Fruit fly (Drosophila melanogaster): ENCODE results near the gene CG17996.

- TF ChIP-seq CG32121 (GFP tag; IDR thresholded peaks at IDR 0.05) (no peak), Pif1B (GFP tag; optimal IDR thresholded peaks at IDR 0.05) (no peak), CG10348 (GFP tag; IDR thresholded peaks at IDR 0.05) (no peak), CG13204 (GFP tag; optimal IDR thresholded peaks at IDR 0.05) (no peak), Pif1A (GFP tag; optimal IDR thresholded peaks at IDR 0.05) (no peak), EcR (GFP tag; optimal IDR thresholded peaks at IDR 0.05) (no peak), CG14655 (GFP tag; optimal IDR thresholded peaks at IDR 0.05) (no peak), CG4496 (GFP tag; IDR thresholded peaks at IDR 0.05) (no peak), CG8301 (tag; optimal IDR thresholded peaks at IDR 0.05) (no peak), CG34367 (tag; optimal IDR thresholded peaks at IDR 0.05) (no peak), fd96Ca (GFP tag; IDR thresholded peaks at IDR 0.05) (no peak), CG8159 (tag; optimal IDR thresholded peaks at IDR 0.05) (no peak), rn (GFP tag; IDR thresholded peaks at IDR 0.05) (no peak), D1 (tag; optimal IDR thresholded peaks at IDR 0.05) (no peak)
These were observed 16.3 kb upstream of the CG17996 start for dm6 chr2L:16747145-16747544.
